Worm (Caenorhabditis elegans) whole organism, mixed stage, embryonic: Measurements from ENCODE around the gene F38B6.7.

Experiments
- bed-3 ChIP-seq: fragments of 200-800 bp; sonication (Bioruptor generic); optimal IDR thresholded peaks from 3 replicates; lab custom pipeline; 2018; ENCODE audit warnings: mild to moderate bottlenecking, missing genetic modification characterization, moderate library complexity, missing compliant biosample characterization
- lin-13 ChIP-seq: fragments of 150-350 bp; optimal IDR thresholded peaks from 2 replicates; lab custom pipeline; 2014; ENCODE audit warnings: missing biosample characterization, missing genetic modification characterization
- lin-32 ChIP-seq: fragments of 200-800 bp; sonication (Bioruptor generic); optimal IDR thresholded peaks from 2 replicates; lab custom pipeline; 2018; ENCODE audit warnings: mild to moderate bottlenecking, missing genetic modification characterization, missing compliant biosample characterization
- nhr-237 ChIP-seq: fragments of 150-350 bp; optimal IDR thresholded peaks from 2 replicates; lab custom pipeline; 2014; ENCODE audit warnings: missing biosample characterization, missing genetic modification characterization
- nhr-28 ChIP-seq: fragments of 150-350 bp; optimal IDR thresholded peaks from 2 replicates; lab custom pipeline; 2014; ENCODE audit warnings: missing biosample characterization, missing genetic modification characterization
- pha-4 ChIP-seq: fragments of 150-350 bp; optimal IDR thresholded peaks from 2 replicates; lab custom pipeline; 2018; ENCODE audit warnings: missing biosample characterization, missing genetic modification reagents, missing genetic modification characterization
- sem-2 ChIP-seq: fragments of 200-800 bp; sonication (Bioruptor generic); optimal IDR thresholded peaks from 2 replicates; lab custom pipeline; 2018; ENCODE audit warnings: mild to moderate bottlenecking, missing genetic modification characterization, missing compliant biosample characterization
- snpc-4 ChIP-seq: fragments of 150-350 bp; optimal IDR thresholded peaks from 2 replicates; lab custom pipeline; 2014; ENCODE audit warnings: missing biosample characterization, missing genetic modification characterization
- unc-39 ChIP-seq: fragments of 150-350 bp; optimal IDR thresholded peaks from 2 replicates; lab custom pipeline; 2014; ENCODE audit warnings: missing biosample characterization, missing genetic modification characterization

DNA sequence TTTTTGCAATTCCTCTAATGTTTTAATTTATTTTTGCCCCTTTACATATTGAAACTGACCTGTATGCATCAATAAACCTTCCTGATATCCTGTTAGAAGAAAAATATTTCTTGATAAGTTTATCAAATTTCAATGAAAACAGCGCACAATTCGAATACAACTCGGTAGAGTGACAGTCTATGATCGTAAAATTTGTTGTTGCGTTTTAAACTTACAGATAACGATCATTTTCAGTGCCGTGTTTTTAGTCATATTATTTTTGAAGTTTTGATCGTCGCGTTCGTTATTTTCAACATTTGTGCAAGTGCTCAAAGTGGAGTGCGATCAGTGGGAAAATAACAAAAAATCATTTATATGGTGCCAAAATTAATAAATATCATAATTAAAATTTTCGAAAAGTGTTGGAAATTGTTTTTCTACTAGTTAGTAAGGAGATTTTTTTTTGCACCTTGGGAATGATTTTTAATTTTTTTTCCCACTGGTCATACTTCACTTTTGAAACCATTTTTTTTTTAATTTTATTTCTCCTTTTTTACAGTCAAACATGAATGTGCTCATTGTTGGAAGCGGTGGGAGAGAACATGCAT is 23.7 kb downstream of the F38B6.7 start, which contains the start of gene F38B6.4:
- no peak for TF ChIP-seq nhr-28 (tag; lab: Kevin White, UChicago)
- no peak for TF ChIP-seq pha-4
- TF ChIP-seq unc-39 (tag; lab: Kevin White, UChicago): no peak
- TF ChIP-seq lin-13: no peak
- TF ChIP-seq lin-32: no peak
- TF ChIP-seq nhr-237 (tag; lab: Kevin White, UChicago): no peak
- no peak for TF ChIP-seq snpc-4 (tag; lab: Kevin White, UChicago)
- TF ChIP-seq sem-2: no peak
- TF ChIP-seq bed-3 (GFP tag; lab: Kevin White, UChicago): no peak
